Fruit fly (Drosophila melanogaster): ENCODE measurements around the gene CG15498.

DNA sequence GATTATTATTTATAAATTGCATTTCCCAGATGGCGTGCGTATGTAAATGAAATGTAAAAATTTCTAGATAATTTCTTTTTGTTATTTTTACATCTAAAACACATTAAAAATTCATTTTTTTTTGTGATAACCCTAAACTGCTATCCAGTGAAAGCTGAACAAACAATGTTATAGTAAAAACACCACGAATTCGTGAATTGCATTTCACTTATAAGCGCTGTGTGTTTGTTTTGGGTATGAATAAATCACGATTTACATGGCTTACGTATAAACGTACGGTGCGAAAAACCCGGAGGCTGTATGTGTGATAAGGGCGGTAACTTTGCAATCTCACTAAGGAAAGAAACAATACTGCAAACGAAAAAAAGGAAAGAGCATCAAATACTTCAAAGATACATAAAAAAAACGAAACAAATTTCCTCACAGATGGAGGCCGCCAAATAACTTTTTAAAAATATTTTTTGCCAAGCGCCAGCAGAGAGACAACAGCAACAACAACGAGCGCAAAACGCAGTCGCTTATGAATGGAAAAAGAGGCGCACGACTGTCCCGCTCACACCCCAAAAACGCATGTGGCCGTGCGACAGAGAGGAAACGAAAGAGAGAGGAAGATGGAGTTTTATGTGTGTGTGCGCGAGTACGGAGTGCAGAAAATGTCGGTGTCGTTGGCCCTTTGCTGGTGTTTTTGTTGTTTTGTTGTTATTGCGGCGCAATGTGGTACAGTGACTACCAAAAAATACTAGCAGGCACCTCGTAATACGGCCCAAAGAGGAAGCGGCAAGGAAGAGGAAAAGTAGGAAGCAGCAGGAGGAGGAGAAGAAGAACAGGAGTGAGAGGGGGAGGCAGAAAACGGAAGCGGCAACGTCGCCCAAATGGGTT, 37.5 kb upstream of the CG15498 start:
- TF ChIP-seq CG8478 (optimal IDR thresholded peaks at IDR 0.05) (no peak), CTCF (optimal IDR thresholded peaks at IDR 0.05) (peak in 1 of 2 experiments; percentile 3)
